Fruit fly (Drosophila melanogaster): ENCODE measurements around the gene CG42824.

DNA sequence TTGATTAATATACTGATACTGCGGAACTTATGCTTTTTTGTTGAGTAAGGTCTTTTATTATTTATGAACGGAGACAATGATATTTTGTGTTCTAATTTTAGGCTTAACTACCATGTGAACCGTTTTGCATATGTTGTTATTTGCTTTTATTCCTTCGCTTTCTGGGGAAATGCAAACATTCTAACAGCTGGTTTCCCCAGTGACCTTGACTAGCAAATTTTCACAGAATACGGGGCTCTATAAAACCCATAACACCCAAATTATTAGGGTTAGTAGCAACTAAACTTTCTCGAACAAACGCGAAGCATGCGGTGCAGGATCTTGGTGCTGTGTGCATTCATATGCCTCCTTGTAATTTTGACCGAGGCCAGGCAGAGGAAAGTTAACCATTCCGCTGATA lies 1.3 kb upstream of the CG42824 start, which contains the start of gene CG17283:
- no peak for TF ChIP-seq CTCF (optimal IDR thresholded peaks at IDR 0.05)
- no peak for TF ChIP-seq CG8478 (optimal IDR thresholded peaks at IDR 0.05)

Data from S2 (cell line).